Worm (Caenorhabditis elegans) whole organism, young adult: Measurements from ENCODE around the gene unc-43.

Experiments
- C06A6.2 ChIP-seq: fragments of 200-800 bp; sonication (Bioruptor generic); conservative IDR thresholded peaks from 2 replicates; pipeline ENCODE4 v1.3.6; 2022; ENCODE audit warnings: missing genetic modification characterization, missing compliant biosample characterization
- F55B11.4 ChIP-seq: sonication (generic microtip); optimal IDR thresholded peaks from 2 replicates; lab custom pipeline; 2016; ENCODE audit warnings: missing compliant biosample characterization, missing genetic modification characterization, borderline replicate concordance; ENCODE audit not compliant: insufficient read depth
- ama-1 ChIP-seq, 3 experiments: fragments of 150-350 bp in 1 of 3; sonication (generic microtip) in 2 of 3; optimal IDR thresholded peaks; 2 replicates each; lab custom pipeline; 2014 to 2018; ENCODE audit warnings: missing biosample characterization in 2 of 3, missing genetic modification characterization in 2 of 3, missing genetic modification reagents in 2 of 3
- chd-7 ChIP-seq: sonication (generic microtip); optimal IDR thresholded peaks from 2 replicates; lab custom pipeline; 2016; ENCODE audit warnings: mild to moderate bottlenecking, missing genetic modification characterization, moderate library complexity, missing compliant biosample characterization
- ets-4 ChIP-seq: fragments of 200-800 bp; sonication (Bioruptor generic); optimal IDR thresholded peaks from 2 replicates; lab custom pipeline; 2018; ENCODE audit warnings: mild to moderate bottlenecking, missing genetic modification characterization, missing compliant biosample characterization
- snpc-4 ChIP-seq, 5 experiments: fragments of 150-350 bp in 1 of 5; sonication (generic microtip) in 4 of 5; optimal IDR thresholded peaks; 2 replicates each; lab custom pipeline; 2014 to 2018; ENCODE audit warnings: missing genetic modification characterization in 5 of 5, missing biosample characterization in 3 of 5, antibody characterized with exemption in 2 of 5, mild to moderate bottlenecking in 2 of 5, missing compliant biosample characterization in 2 of 5, missing genotype in 2 of 5, moderate library complexity in 2 of 5, missing genetic modification reagents in 1 of 5
- unc-62 ChIP-seq: fragments of 150-350 bp; optimal IDR thresholded peaks from 2 replicates; lab custom pipeline; 2014; ENCODE audit warnings: missing biosample characterization, missing genetic modification reagents, missing genetic modification characterization

DNA sequence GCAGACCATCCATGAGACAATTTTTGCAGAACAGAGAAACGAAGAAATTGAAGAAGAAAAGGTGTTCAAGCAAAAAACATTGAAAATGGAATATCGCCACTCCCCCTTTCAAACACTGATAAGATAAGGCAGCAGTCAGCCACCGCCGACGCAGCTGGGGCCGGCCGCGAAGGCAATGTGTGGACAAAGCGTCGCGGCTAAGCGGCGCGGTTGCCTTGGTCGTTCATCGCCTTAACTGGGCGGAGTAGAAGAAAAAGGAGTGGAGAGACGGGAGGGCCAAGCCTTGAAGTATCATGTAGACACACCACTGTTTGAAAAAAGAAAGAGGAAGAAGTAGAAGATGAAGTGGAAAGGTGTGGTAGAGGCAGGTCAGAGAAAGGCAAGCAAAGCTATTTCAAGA is 19.1 kb downstream of the unc-43 start:
- no peak for TF ChIP-seq chd-7
- no peak for TF ChIP-seq snpc-4 (GFP tag; optimal IDR thresholded peaks at IDR 0.05; lab: Kevin White, UChicago)
- TF ChIP-seq snpc-4 (tag; optimal IDR thresholded peaks at IDR 0.05; lab: Kevin White, UChicago) = no peak
- TF ChIP-seq ama-1 (optimal IDR thresholded peaks at IDR 0.05; lab: Kevin White, UChicago) = no peak
- no peak for TF ChIP-seq ama-1 (GFP tag; optimal IDR thresholded peaks at IDR 0.05; lab: Kevin White, UChicago)
- TF ChIP-seq F55B11.4 = no peak
- TF ChIP-seq C06A6.2 (GFP tag; lab: Robert Waterston, UW) = no peak
- no peak for TF ChIP-seq ets-4 (GFP tag; lab: Kevin White, UChicago)
- TF ChIP-seq unc-62 (GFP tag; lab: Kevin White, UChicago) = no peak
